Worm (Caenorhabditis elegans): Measurements from ENCODE around the gene F13B6.1.

ce11 chrIV:7418818-7419217, 37.5 kb upstream of the F13B6.1 start, which contains the start of gene B0496.6:
- TF ChIP-seq hmg-4 (GFP tag; optimal IDR thresholded peaks at IDR 0.05) (no peak), tbx-11 (GFP tag; IDR thresholded peaks at IDR 0.05) (no peak), tra-4 (tag; optimal IDR thresholded peaks at IDR 0.05) (no peak), sea-1 (GFP tag; conservative IDR thresholded peaks at IDR 0.05) (no peak), flt-1 (GFP tag; IDR thresholded peaks at IDR 0.05) (no peak)

All from whole organism, early embryonic.